Worm (Caenorhabditis elegans) whole organism, midembryonic: ENCODE measurements around the gene ttr-1.

Experiments used
- T22C8.4 ChIP-seq: fragments of 200-800 bp; sonication (Bioruptor generic); IDR thresholded peaks from 2 replicates; pipeline ENCODE4 v1.3.6; 2022; ENCODE audit warnings: missing genetic modification characterization, missing compliant biosample characterization
- cog-1 ChIP-seq: sonication (generic microtip); optimal IDR thresholded peaks from 2 replicates; lab custom pipeline; 2016; ENCODE audit warnings: missing genetic modification characterization, missing compliant biosample characterization
- flt-1 ChIP-seq: fragments of 200-800 bp; sonication (Bioruptor generic); IDR thresholded peaks from 2 replicates; pipeline ENCODE4 v1.3.6; 2022; ENCODE audit warnings: missing genetic modification characterization, missing compliant biosample characterization
- klf-2 ChIP-seq: fragments of 200-800 bp; sonication (Bioruptor generic); conservative IDR thresholded peaks from 2 replicates; pipeline ENCODE4 v1.3.6; 2022; ENCODE audit warnings: missing genetic modification reagents, missing genetic modification characterization, missing compliant biosample characterization
- med-1 ChIP-seq: sonication (generic microtip); optimal IDR thresholded peaks from 2 replicates; lab custom pipeline; 2017; ENCODE audit warnings: missing genetic modification characterization, mild to moderate bottlenecking, missing compliant biosample characterization, antibody characterized with exemption, missing genetic modification reagents; ENCODE audit not compliant: insufficient read depth
- ref-1 ChIP-seq: fragments of 200-800 bp; sonication (Bioruptor generic); conservative IDR thresholded peaks from 2 replicates; pipeline ENCODE4 v1.3.6; 2022; ENCODE audit warnings: missing genetic modification reagents, missing genetic modification characterization, missing compliant biosample characterization
- tab-1 ChIP-seq: fragments of 200-800 bp; sonication (Bioruptor generic); IDR thresholded peaks from 2 replicates; pipeline ENCODE4 v1.3.6; 2022; ENCODE audit warnings: missing genetic modification characterization, missing compliant biosample characterization
- ztf-23 ChIP-seq: fragments of 200-800 bp; sonication (Bioruptor generic); IDR thresholded peaks from 2 replicates; pipeline ENCODE4 v1.3.6; 2022; ENCODE audit warnings: missing genetic modification reagents, missing genetic modification characterization, missing compliant biosample characterization
- ztf-29 ChIP-seq: fragments of 200-800 bp; sonication (Bioruptor generic); IDR thresholded peaks from 2 replicates; pipeline ENCODE4 v1.3.6; 2022; ENCODE audit warnings: missing genetic modification reagents, missing genetic modification characterization, missing compliant biosample characterization

Gene ttr-1

ce11 chrIII:9930406-9930805 lies 1.5 kb downstream of the ttr-1 start:
- TF ChIP-seq T22C8.4 (GFP tag; lab: Robert Waterston, UW), result no peak
- TF ChIP-seq ztf-23 (GFP tag; lab: Robert Waterston, UW), result no peak
- TF ChIP-seq flt-1 (GFP tag; lab: Robert Waterston, UW), result no peak
- TF ChIP-seq ztf-29 (GFP tag; lab: Robert Waterston, UW), result no peak
- no peak for TF ChIP-seq cog-1 (tag; lab: Kevin White, UChicago)
- no peak for TF ChIP-seq med-1
- no peak for TF ChIP-seq klf-2 (GFP tag; lab: Robert Waterston, UW)
- TF ChIP-seq tab-1 (GFP tag; lab: Robert Waterston, UW), result no peak
- no peak for TF ChIP-seq ref-1 (GFP tag; lab: Robert Waterston, UW)

DNA sequence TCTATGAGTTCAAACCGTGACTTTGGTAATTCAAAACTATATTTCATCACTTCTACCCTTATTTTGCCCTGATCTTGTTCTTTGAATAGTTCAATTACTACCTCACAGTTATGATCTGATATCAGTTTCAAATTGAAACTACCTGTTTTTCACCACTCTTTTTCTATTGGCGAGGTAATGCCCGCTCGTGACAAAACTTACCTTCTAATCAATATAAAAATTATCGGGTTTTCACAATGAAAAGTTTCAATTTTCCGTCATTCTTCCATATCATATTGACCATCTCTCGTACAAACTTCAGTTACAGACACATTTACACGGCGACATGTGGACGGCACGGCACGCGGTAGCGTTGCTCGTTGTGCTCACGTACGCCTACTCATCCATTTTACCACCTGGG lies 3.2 kb downstream of the ttr-1 start, which contains the start of gene dec-7:
Gene dec-7, plus strand, starts transcription at position 308 of the 400 bp plus-strand sequence.
- no peak for TF ChIP-seq klf-2 (GFP tag; lab: Robert Waterston, UW)
- TF ChIP-seq ztf-29 (GFP tag; lab: Robert Waterston, UW), result no peak
- no peak for TF ChIP-seq T22C8.4 (GFP tag; lab: Robert Waterston, UW)
- TF ChIP-seq cog-1 (tag; lab: Kevin White, UChicago), result no peak
- no peak for TF ChIP-seq ztf-23 (GFP tag; lab: Robert Waterston, UW)
- no peak for TF ChIP-seq ref-1 (GFP tag; lab: Robert Waterston, UW)
- no peak for TF ChIP-seq tab-1 (GFP tag; lab: Robert Waterston, UW)

ce11 chrIII:9941020-9941674 lies 12.3 kb downstream of the ttr-1 start, which contains the start of the genes K03H1.9 and K03H1.12:
Gene K03H1.9, minus strand, starts transcription at chrIII:9941490.
Gene K03H1.12, plus strand, starts transcription at chrIII:9941624.
- no peak for TF ChIP-seq klf-2 (GFP tag; lab: Robert Waterston, UW)
- TF ChIP-seq tab-1 (GFP tag; lab: Robert Waterston, UW), result no peak
- TF ChIP-seq ref-1 (GFP tag; lab: Robert Waterston, UW), result no peak
- no peak for TF ChIP-seq cog-1 (tag; lab: Kevin White, UChicago)
- TF ChIP-seq ztf-29 (GFP tag; lab: Robert Waterston, UW), result no peak
- TF ChIP-seq T22C8.4 (GFP tag; lab: Robert Waterston, UW), result no peak
- no peak for TF ChIP-seq ztf-23 (GFP tag; lab: Robert Waterston, UW)
- no peak for TF ChIP-seq flt-1 (GFP tag; lab: Robert Waterston, UW)
- no peak for TF ChIP-seq med-1

- TF ChIP-seq med-1 (no peak), cog-1 (tag; lab: Kevin White, UChicago) (no peak), ref-1 (GFP tag; lab: Robert Waterston, UW) (no peak), klf-2 (GFP tag; lab: Robert Waterston, UW) (no peak), tab-1 (GFP tag; lab: Robert Waterston, UW) (no peak), ztf-23 (GFP tag; lab: Robert Waterston, UW) (no peak), ztf-29 (GFP tag; lab: Robert Waterston, UW) (no peak), T22C8.4 (GFP tag; lab: Robert Waterston, UW) (no peak), flt-1 (GFP tag; lab: Robert Waterston, UW) (no peak)
Measured at ce11 chrIII:9944723-9945122, 15.8 kb downstream of the ttr-1 start, which contains the start of gene gln-2. Gene gln-2, minus strand, starts transcription at chrIII:9944823.

ce11 chrIII:9946806-9947419 lies 18.0 kb downstream of the ttr-1 start, which contains the start of gene K03H1.7:
Gene K03H1.7, plus strand, starts transcription at chrIII:9947405.
- TF ChIP-seq T22C8.4 (GFP tag; lab: Robert Waterston, UW) (no peak), med-1 (no peak), ref-1 (GFP tag; lab: Robert Waterston, UW) (no peak), ztf-29 (GFP tag; lab: Robert Waterston, UW) (no peak), klf-2 (GFP tag; lab: Robert Waterston, UW) (no peak), tab-1 (GFP tag; lab: Robert Waterston, UW) (no peak), flt-1 (GFP tag; lab: Robert Waterston, UW) (no peak), cog-1 (tag; lab: Kevin White, UChicago) (no peak), ztf-23 (GFP tag; lab: Robert Waterston, UW) (no peak)

DNA sequence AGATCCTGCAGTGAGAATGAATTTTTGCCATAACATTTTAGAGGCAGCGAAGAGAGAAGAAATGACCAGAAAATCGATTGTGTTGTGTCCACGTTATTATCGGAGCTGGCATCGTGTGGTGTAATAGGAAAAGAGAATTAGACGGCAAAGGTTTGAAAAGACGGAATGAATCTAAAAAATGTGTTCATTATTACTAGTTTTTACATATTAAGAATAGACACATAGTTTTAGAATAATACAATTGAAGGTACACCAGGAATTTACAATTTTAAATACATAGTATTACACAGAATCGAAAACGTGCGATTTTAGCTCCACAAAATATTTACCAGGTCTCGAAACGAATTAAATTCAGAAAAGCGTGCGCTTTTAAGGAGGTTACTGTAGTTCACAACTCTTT lies 21.4 kb downstream of the ttr-1 start, which contains the start of gene K03H1.13:
Gene K03H1.13, minus strand, starts transcription at position 101 of the 400 bp plus-strand sequence.
- TF ChIP-seq tab-1 (GFP tag; lab: Robert Waterston, UW), result no peak
- TF ChIP-seq ztf-23 (GFP tag; lab: Robert Waterston, UW), result no peak
- TF ChIP-seq cog-1 (tag; lab: Kevin White, UChicago), result no peak
- no peak for TF ChIP-seq ref-1 (GFP tag; lab: Robert Waterston, UW)
- TF ChIP-seq T22C8.4 (GFP tag; lab: Robert Waterston, UW), result no peak
- TF ChIP-seq ztf-29 (GFP tag; lab: Robert Waterston, UW), result no peak
- no peak for TF ChIP-seq klf-2 (GFP tag; lab: Robert Waterston, UW)
- no peak for TF ChIP-seq flt-1 (GFP tag; lab: Robert Waterston, UW)
- no peak for TF ChIP-seq med-1

ce11 chrIII:9951864-9952263 lies 23.0 kb downstream of the ttr-1 start, which contains the start of gene K03H1.11:
Gene K03H1.11, minus strand, starts transcription at chrIII:9951964.
- no peak for TF ChIP-seq flt-1 (GFP tag; lab: Robert Waterston, UW)
- no peak for TF ChIP-seq T22C8.4 (GFP tag; lab: Robert Waterston, UW)
- no peak for TF ChIP-seq cog-1 (tag; lab: Kevin White, UChicago)
- no peak for TF ChIP-seq med-1
- TF ChIP-seq tab-1 (GFP tag; lab: Robert Waterston, UW), result no peak
- TF ChIP-seq ztf-29 (GFP tag; lab: Robert Waterston, UW), result no peak
- TF ChIP-seq ztf-23 (GFP tag; lab: Robert Waterston, UW), result no peak
- no peak for TF ChIP-seq klf-2 (GFP tag; lab: Robert Waterston, UW)
- no peak for TF ChIP-seq ref-1 (GFP tag; lab: Robert Waterston, UW)

DNA sequence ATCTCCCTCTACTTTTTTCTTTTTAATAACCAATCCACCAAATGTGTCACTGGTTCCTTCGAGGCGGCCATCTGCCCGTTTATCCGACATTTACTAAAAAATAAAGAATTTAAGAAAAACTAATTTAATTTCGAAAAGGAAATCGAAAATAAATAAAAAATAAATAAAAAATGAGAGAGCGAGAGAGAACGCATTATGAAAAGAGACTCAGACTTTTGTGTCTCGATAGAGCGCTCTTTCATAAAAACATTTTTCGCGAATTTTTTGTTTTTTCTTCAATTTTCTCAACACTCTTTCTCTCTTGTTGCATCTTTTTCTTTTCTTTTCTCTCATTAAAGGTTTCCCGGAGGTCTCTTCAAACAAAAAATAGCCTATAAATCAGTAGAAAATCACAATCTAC lies 27.2 kb downstream of the ttr-1 start, which contains the start of gene mog-1:
Gene mog-1, minus strand, starts transcription at position 93 of the 400 bp plus-strand sequence.
- TF ChIP-seq med-1 (no peak), klf-2 (GFP tag; lab: Robert Waterston, UW) (no peak), flt-1 (GFP tag; lab: Robert Waterston, UW) (no peak), ztf-23 (GFP tag; lab: Robert Waterston, UW) (no peak), ref-1 (GFP tag; lab: Robert Waterston, UW) (no peak), cog-1 (tag; lab: Kevin White, UChicago) (no peak), T22C8.4 (GFP tag; lab: Robert Waterston, UW) (no peak), ztf-29 (GFP tag; lab: Robert Waterston, UW) (no peak), tab-1 (GFP tag; lab: Robert Waterston, UW) (no peak)
